Fruit fly (Drosophila melanogaster): ENCODE measurements around the gene AOX4.

- TF ChIP-seq CG9139 (GFP tag; optimal IDR thresholded peaks at IDR 0.05) (no peak), Hr39 (GFP tag; optimal IDR thresholded peaks at IDR 0.05) (peak; percentile 32), CG31627 (GFP tag; optimal IDR thresholded peaks at IDR 0.05) (peak; percentile 15), Gug (GFP tag; IDR thresholded peaks at IDR 0.05) (no peak), CG10669 (GFP tag; optimal IDR thresholded peaks at IDR 0.05) (no peak), Smox (GFP tag; optimal IDR thresholded peaks at IDR 0.05) (peak; percentile 29), dac (GFP tag; optimal IDR thresholded peaks at IDR 0.05) (peak; percentile 6), CG6854 (GFP tag; optimal IDR thresholded peaks at IDR 0.05) (no peak), CG4318 (GFP tag; optimal IDR thresholded peaks at IDR 0.05) (peak; percentile 49), fd85E (GFP tag; optimal IDR thresholded peaks at IDR 0.05) (no peak)
These were observed 11.7 kb downstream of the AOX4 start for dm6 chr3R:15540932-15541331.

All from whole organism, prepupa.